Worm (Caenorhabditis elegans) whole organism, young adult: ENCODE measurements around the gene nol-56.

Experiments used
- B0035.1 ChIP-seq: sonication (generic microtip); optimal IDR thresholded peaks from 2 replicates; lab custom pipeline; 2016; ENCODE audit warnings: missing genetic modification characterization, mild to moderate bottlenecking, missing compliant biosample characterization, missing genotype, missing genetic modification reagents
- B0261.1 ChIP-seq: sonication (generic microtip); optimal IDR thresholded peaks from 2 replicates; lab custom pipeline; 2016; ENCODE audit warnings: mild to moderate bottlenecking, missing genetic modification characterization, moderate library complexity, missing compliant biosample characterization
- C17E4.6 ChIP-seq: fragments of 200-800 bp; sonication (Bioruptor generic); IDR thresholded peaks from 2 replicates; pipeline ENCODE4 v1.3.6; 2022; ENCODE audit warnings: missing genetic modification reagents, missing genetic modification characterization, missing compliant biosample characterization
- D2030.7 ChIP-seq: fragments of 200-800 bp; sonication (Bioruptor generic); IDR thresholded peaks from 2 replicates; pipeline ENCODE4 v1.3.6; 2022; ENCODE audit warnings: missing genetic modification reagents, missing genetic modification characterization, missing compliant biosample characterization
- F22D6.2 ChIP-seq: sonication (generic microtip); optimal IDR thresholded peaks from 2 replicates; lab custom pipeline; 2016; ENCODE audit warnings: mild to moderate bottlenecking, missing genetic modification characterization, missing compliant biosample characterization
- F55B11.4 ChIP-seq: sonication (generic microtip); optimal IDR thresholded peaks from 2 replicates; lab custom pipeline; 2016; ENCODE audit warnings: missing compliant biosample characterization, missing genetic modification characterization, borderline replicate concordance; ENCODE audit not compliant: insufficient read depth
- Y53G8AR.9 ChIP-seq: fragments of 200-800 bp; sonication (Bioruptor generic); conservative IDR thresholded peaks from 2 replicates; pipeline ENCODE4 v1.3.6; 2022; ENCODE audit warnings: missing genetic modification reagents, missing genetic modification characterization, missing compliant biosample characterization
- Y95B8A.8 ChIP-seq: fragments of 200-800 bp; sonication (Bioruptor generic); IDR thresholded peaks from 2 replicates; pipeline ENCODE4 v1.3.6; 2022; ENCODE audit warnings: missing genetic modification reagents, missing genetic modification characterization, missing compliant biosample characterization
- aptf-2 ChIP-seq: fragments of 200-800 bp; sonication (Bioruptor generic); conservative IDR thresholded peaks from 2 replicates; pipeline ENCODE4 v1.3.6; 2022; ENCODE audit warnings: missing genetic modification reagents, missing genetic modification characterization, missing compliant biosample characterization
- attf-5 ChIP-seq: fragments of 200-800 bp; sonication (Bioruptor generic); optimal IDR thresholded peaks from 2 replicates; lab custom pipeline; 2018; ENCODE audit warnings: mild to moderate bottlenecking, missing genetic modification characterization, missing compliant biosample characterization
- attf-6 ChIP-seq: fragments of 200-800 bp; sonication (Bioruptor generic); IDR thresholded peaks from 2 replicates; pipeline ENCODE4 v1.3.6; 2022; ENCODE audit warnings: missing genetic modification reagents, missing genetic modification characterization, missing compliant biosample characterization
- bed-2 ChIP-seq: fragments of 200-800 bp; sonication (Bioruptor generic); IDR thresholded peaks from 2 replicates; pipeline ENCODE4 v1.3.6; 2022; ENCODE audit warnings: missing genetic modification reagents, missing genetic modification characterization, missing compliant biosample characterization
- ccch-3 ChIP-seq: fragments of 200-800 bp; sonication (Bioruptor generic); optimal IDR thresholded peaks from 2 replicates; lab custom pipeline; 2018; ENCODE audit warnings: mild to moderate bottlenecking, missing genetic modification characterization, missing compliant biosample characterization
- cebp-1 ChIP-seq, 2 experiments: fragments of 200-800 bp in 1 of 2; sonication (Bioruptor generic) in 1 of 2; sonication (generic microtip) in 1 of 2; IDR thresholded peaks in 1 of 2; optimal IDR thresholded peaks in 1 of 2; 2 replicates each; pipeline versions ENCODE4 v1.3.6 to Lab custom; 2017 to 2022; ENCODE audit warnings: missing compliant biosample characterization in 2 of 2, missing genetic modification characterization in 2 of 2, mild to moderate bottlenecking in 1 of 2, missing genetic modification reagents in 1 of 2, moderate library complexity in 1 of 2
- ceh-100 ChIP-seq: fragments of 200-800 bp; sonication (Bioruptor generic); IDR thresholded peaks from 2 replicates; pipeline ENCODE4 v1.3.6; 2022; ENCODE audit warnings: missing genetic modification reagents, missing genetic modification characterization, missing compliant biosample characterization
- chd-7 ChIP-seq: sonication (generic microtip); optimal IDR thresholded peaks from 2 replicates; lab custom pipeline; 2016; ENCODE audit warnings: mild to moderate bottlenecking, missing genetic modification characterization, moderate library complexity, missing compliant biosample characterization
- efl-1 ChIP-seq: fragments of 150-350 bp; optimal IDR thresholded peaks from 2 replicates; lab custom pipeline; 2014; ENCODE audit warnings: missing biosample characterization, missing genetic modification reagents, missing genetic modification characterization
- egl-18 ChIP-seq: fragments of 200-800 bp; sonication (Bioruptor generic); IDR thresholded peaks from 2 replicates; pipeline ENCODE4 v1.3.6; 2022; ENCODE audit warnings: missing genetic modification reagents, missing genetic modification characterization, missing compliant biosample characterization
- ekl-4 ChIP-seq: fragments of 200-800 bp; sonication (Bioruptor generic); IDR thresholded peaks from 2 replicates; pipeline ENCODE4 v1.3.6; 2022; ENCODE audit warnings: missing genetic modification reagents, missing genetic modification characterization, missing compliant biosample characterization
- fkh-3 ChIP-seq: sonication (generic microtip); optimal IDR thresholded peaks from 2 replicates; lab custom pipeline; 2016; ENCODE audit warnings: mild to moderate bottlenecking, missing genetic modification characterization, missing compliant biosample characterization
- gei-17 ChIP-seq: fragments of 200-800 bp; sonication (Bioruptor generic); optimal IDR thresholded peaks from 2 replicates; lab custom pipeline; 2018; ENCODE audit warnings: mild to moderate bottlenecking, missing genetic modification characterization, missing compliant biosample characterization
- him-1 ChIP-seq: sonication (generic microtip); optimal IDR thresholded peaks from 2 replicates; lab custom pipeline; 2016; ENCODE audit warnings: missing genotype, missing genetic modification reagents, missing genetic modification characterization, missing compliant biosample characterization
- hlh-26 ChIP-seq: fragments of 200-800 bp; sonication (Bioruptor generic); conservative IDR thresholded peaks from 2 replicates; pipeline ENCODE4 v1.3.6; 2022; ENCODE audit warnings: missing genetic modification reagents, missing genetic modification characterization, missing compliant biosample characterization
- hmg-1.2 ChIP-seq: fragments of 200-800 bp; sonication (Bioruptor generic); IDR thresholded peaks from 2 replicates; pipeline ENCODE4 v1.3.6; 2022; ENCODE audit warnings: missing genetic modification reagents, missing genetic modification characterization, missing compliant biosample characterization
- hsf-1 ChIP-seq: fragments of 200-800 bp; sonication (Bioruptor generic); IDR thresholded peaks from 2 replicates; pipeline ENCODE4 v1.3.6; 2022; ENCODE audit warnings: missing genetic modification reagents, missing genetic modification characterization, missing compliant biosample characterization
- lin-26 ChIP-seq: fragments of 200-800 bp; sonication (Bioruptor generic); IDR thresholded peaks from 2 replicates; pipeline ENCODE4 v1.3.6; 2022; ENCODE audit warnings: missing genetic modification reagents, missing genetic modification characterization, missing compliant biosample characterization
- lin-54 ChIP-seq: fragments of 200-800 bp; sonication (Bioruptor generic); optimal IDR thresholded peaks from 2 replicates; lab custom pipeline; 2018; ENCODE audit warnings: mild to moderate bottlenecking, missing genetic modification characterization, missing compliant biosample characterization
- lir-1 ChIP-seq: fragments of 200-800 bp; sonication (Bioruptor generic); conservative IDR thresholded peaks from 2 replicates; pipeline ENCODE4 v1.3.6; 2022; ENCODE audit warnings: missing genetic modification reagents, missing genetic modification characterization, missing compliant biosample characterization
- lsy-27 ChIP-seq: sonication (generic microtip); optimal IDR thresholded peaks from 2 replicates; lab custom pipeline; 2017; ENCODE audit warnings: missing genetic modification characterization, mild to moderate bottlenecking, missing compliant biosample characterization, antibody characterized with exemption, missing genotype, borderline replicate concordance; ENCODE audit not compliant: insufficient read depth
- madf-3 ChIP-seq: fragments of 200-800 bp; sonication (Bioruptor generic); IDR thresholded peaks from 2 replicates; pipeline ENCODE4 v1.3.6; 2022; ENCODE audit warnings: missing genetic modification reagents, missing genetic modification characterization, missing compliant biosample characterization
- madf-6 ChIP-seq: fragments of 200-800 bp; sonication (Bioruptor generic); IDR thresholded peaks from 2 replicates; pipeline ENCODE4 v1.3.6; 2022; ENCODE audit warnings: missing genetic modification reagents, missing genetic modification characterization, missing compliant biosample characterization
- mxl-1 ChIP-seq: sonication (generic microtip); optimal IDR thresholded peaks from 2 replicates; lab custom pipeline; 2016; ENCODE audit warnings: missing genetic modification characterization, missing compliant biosample characterization
- nhr-120 ChIP-seq: fragments of 200-800 bp; sonication (Bioruptor generic); IDR thresholded peaks from 2 replicates; pipeline ENCODE4 v1.3.6; 2022; ENCODE audit warnings: missing genetic modification characterization, missing compliant biosample characterization
- nhr-27 ChIP-seq: fragments of 200-800 bp; sonication (Bioruptor generic); optimal IDR thresholded peaks from 2 replicates; lab custom pipeline; 2018; ENCODE audit warnings: mild to moderate bottlenecking, missing genetic modification characterization, moderate library complexity, missing compliant biosample characterization
- nhr-90 ChIP-seq: sonication (generic microtip); optimal IDR thresholded peaks from 2 replicates; lab custom pipeline; 2016; ENCODE audit warnings: missing genotype, mild to moderate bottlenecking, missing genetic modification characterization, missing compliant biosample characterization
- snpc-1.3 ChIP-seq: sonication (generic microtip); optimal IDR thresholded peaks from 2 replicates; lab custom pipeline; 2017; ENCODE audit warnings: missing genetic modification characterization, mild to moderate bottlenecking, missing compliant biosample characterization, antibody characterized with exemption, moderate library complexity, missing genotype, missing genetic modification reagents; ENCODE audit not compliant: insufficient read depth
- snpc-3.4 ChIP-seq: sonication (generic microtip); optimal IDR thresholded peaks from 2 replicates; lab custom pipeline; 2017; ENCODE audit warnings: missing genetic modification characterization, mild to moderate bottlenecking, missing compliant biosample characterization, antibody characterized with exemption, moderate library complexity, missing genotype, missing genetic modification reagents
- snpc-4 ChIP-seq, 5 experiments: fragments of 150-350 bp in 1 of 5; sonication (generic microtip) in 4 of 5; optimal IDR thresholded peaks; 2 replicates each; lab custom pipeline; 2014 to 2018; ENCODE audit warnings: missing genetic modification characterization in 5 of 5, missing biosample characterization in 3 of 5, antibody characterized with exemption in 2 of 5, mild to moderate bottlenecking in 2 of 5, missing compliant biosample characterization in 2 of 5, missing genotype in 2 of 5, moderate library complexity in 2 of 5, missing genetic modification reagents in 1 of 5
- somi-1 ChIP-seq: fragments of 200-800 bp; sonication (Bioruptor generic); optimal IDR thresholded peaks from 2 replicates; lab custom pipeline; 2018; ENCODE audit warnings: mild to moderate bottlenecking, missing genetic modification characterization, missing compliant biosample characterization
- tbx-9 ChIP-seq: sonication (generic microtip); optimal IDR thresholded peaks from 2 replicates; lab custom pipeline; 2016; ENCODE audit warnings: borderline replicate concordance, missing genetic modification characterization, inconsistent platforms, missing compliant biosample characterization
- unc-130 ChIP-seq: sonication (generic microtip); optimal IDR thresholded peaks from 2 replicates; lab custom pipeline; 2016; ENCODE audit warnings: missing genetic modification reagents, missing genetic modification characterization, missing compliant biosample characterization
- zfh-2 ChIP-seq: fragments of 200-800 bp; sonication (Bioruptor generic); conservative IDR thresholded peaks from 2 replicates; pipeline ENCODE4 v1.3.6; 2022; ENCODE audit warnings: missing genetic modification reagents, missing genetic modification characterization, missing compliant biosample characterization
- ztf-26 ChIP-seq: sonication (generic microtip); optimal IDR thresholded peaks from 2 replicates; lab custom pipeline; 2017; ENCODE audit warnings: missing genetic modification characterization, missing compliant biosample characterization
- ztf-28 ChIP-seq: fragments of 200-800 bp; sonication (Bioruptor generic); IDR thresholded peaks from 2 replicates; pipeline ENCODE4 v1.3.6; 2022; ENCODE audit warnings: missing genetic modification reagents, missing genetic modification characterization, missing compliant biosample characterization
- ztf-6 ChIP-seq: fragments of 200-800 bp; sonication (Bioruptor generic); IDR thresholded peaks from 2 replicates; pipeline ENCODE4 v1.3.6; 2022; ENCODE audit warnings: missing genetic modification reagents, missing genetic modification characterization, missing compliant biosample characterization

Gene nol-56

ce11 chrV:10355773-10356335 is 3.1 kb upstream of the nol-56 start, which contains the start of gene sluh-7 (continued):
- TF ChIP-seq D2030.7, result peak; percentile 15; the same call in 1 of the 2 replicates
- TF ChIP-seq chd-7 (tag; lab: Kevin White, UChicago), result no peak
- TF ChIP-seq tbx-9 (tag; lab: Kevin White, UChicago), result no peak
- TF ChIP-seq lin-54 (GFP tag; lab: Kevin White, UChicago), result peak; percentile 88
- peak; percentile 86 for TF ChIP-seq madf-3 (GFP tag; lab: Robert Waterston, UW)
- no peak for TF ChIP-seq snpc-4 (GFP tag; optimal IDR thresholded peaks at IDR 0.05; lab: Kevin White, UChicago)
- TF ChIP-seq snpc-4 (tag; optimal IDR thresholded peaks at IDR 0.05; lab: Kevin White, UChicago), result peak in 3 of 4 experiments; percentile 24 to 61 (median 56)
- no peak for TF ChIP-seq mxl-1
- TF ChIP-seq F55B11.4, result no peak
- TF ChIP-seq madf-6 (GFP tag; lab: Robert Waterston, UW), result peak; percentile 60; the same call in 1 of the 2 replicates
- TF ChIP-seq snpc-1.3 (tag; lab: Kevin White, UChicago), result peak; percentile 25
- peak; percentile 52 for TF ChIP-seq snpc-3.4 (tag; lab: Kevin White, UChicago)
- TF ChIP-seq nhr-27 (tag; lab: Kevin White, UChicago), result no peak
- no peak for TF ChIP-seq attf-6 (GFP tag; lab: Robert Waterston, UW)
- TF ChIP-seq B0261.1 (tag; lab: Kevin White, UChicago), result no peak
- TF ChIP-seq hmg-1.2 (GFP tag; lab: Robert Waterston, UW), result peak; percentile 37; the same call in 1 of the 2 replicates
- TF ChIP-seq C17E4.6, result no peak
- no peak for TF ChIP-seq B0035.1 (tag; lab: Kevin White, UChicago)
- TF ChIP-seq attf-5 (GFP tag; lab: Kevin White, UChicago), result no peak
- TF ChIP-seq lir-1 (GFP tag; lab: Robert Waterston, UW), result peak; percentile 49; the same call in 1 of the 2 replicates
- TF ChIP-seq cebp-1 (GFP tag; IDR thresholded peaks at IDR 0.05; lab: Robert Waterston, UW), result no peak
- peak; percentile 63 for TF ChIP-seq cebp-1 (tag; optimal IDR thresholded peaks at IDR 0.05; lab: Kevin White, UChicago)
- TF ChIP-seq Y95B8A.8, result no peak
- no peak for TF ChIP-seq somi-1 (GFP tag; lab: Kevin White, UChicago)
- TF ChIP-seq zfh-2 (GFP tag; lab: Robert Waterston, UW), result no peak
- peak; percentile 62 for TF ChIP-seq efl-1 (GFP tag; lab: Kevin White, UChicago)
- TF ChIP-seq hlh-26 (GFP tag; lab: Robert Waterston, UW), result no peak
- TF ChIP-seq ztf-28 (GFP tag; lab: Robert Waterston, UW), result peak; percentile 65; the same call in 1 of the 2 replicates
- no peak for TF ChIP-seq ztf-26
- TF ChIP-seq nhr-120 (GFP tag; lab: Robert Waterston, UW), result no peak
- peak; percentile 29; the same call in 1 of the 2 replicates for TF ChIP-seq aptf-2 (GFP tag; lab: Robert Waterston, UW)
- TF ChIP-seq unc-130 (GFP tag; lab: Kevin White, UChicago), result peak; percentile 86
- TF ChIP-seq ceh-100 (GFP tag; lab: Robert Waterston, UW), result 0 out of 2 replicates have a peak, but pooled peaks have one; percentile 28
- TF ChIP-seq hsf-1, result no peak
- no peak for TF ChIP-seq gei-17
- TF ChIP-seq ccch-3 (GFP tag; lab: Kevin White, UChicago), result peak; percentile 40
- TF ChIP-seq lsy-27 (tag; lab: Kevin White, UChicago), result no peak
- no peak for TF ChIP-seq fkh-3 (tag; lab: Kevin White, UChicago)
- TF ChIP-seq ztf-6 (GFP tag; lab: Robert Waterston, UW), result no peak
- TF ChIP-seq bed-2 (GFP tag; lab: Robert Waterston, UW), result no peak
- TF ChIP-seq F22D6.2 (tag; lab: Kevin White, UChicago), result peak; percentile 59
- no peak for TF ChIP-seq Y53G8AR.9
- TF ChIP-seq nhr-90 (tag; lab: Kevin White, UChicago), result no peak
- TF ChIP-seq lin-26 (GFP tag; lab: Robert Waterston, UW), result no peak
- TF ChIP-seq him-1 (tag; lab: Kevin White, UChicago), result peak; percentile 35
- TF ChIP-seq ekl-4 (GFP tag; lab: Robert Waterston, UW), result peak; percentile 34; the same call in 1 of the 2 replicates
- TF ChIP-seq egl-18 (GFP tag; lab: Robert Waterston, UW), result no peak
